Fruit fly (Drosophila melanogaster): ENCODE results near the gene Tpi.
A peak's percentile ranks its signal among the peaks of the same experiment; 100 is the strongest.

The Tpi gene

DNA sequence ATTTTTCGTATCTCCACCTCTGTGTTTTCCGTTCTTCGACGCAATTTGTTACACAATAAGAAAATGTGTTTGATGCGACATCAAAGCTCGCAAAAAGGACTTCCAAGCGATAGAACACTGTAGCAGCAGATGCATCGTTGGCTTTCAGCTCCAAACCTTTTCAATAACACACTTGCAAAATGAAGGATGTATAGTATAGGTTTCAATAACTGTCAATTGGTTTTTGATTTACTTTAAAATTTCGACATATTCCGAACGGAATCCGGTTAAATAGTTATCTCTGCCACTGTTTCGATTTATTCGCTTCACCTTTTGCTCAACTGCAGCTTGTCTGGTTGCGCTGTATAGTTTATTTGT is 33.4 kb downstream of the Tpi start:
- TF ChIP-seq CrebA (GFP tag; optimal IDR thresholded peaks at IDR 0.05; ENCODE audit: borderline replicate concordance) (no peak), sage (GFP tag; optimal IDR thresholded peaks at IDR 0.05) (no peak), jim (GFP tag; optimal IDR thresholded peaks at IDR 0.05) (no peak), brk (GFP tag; optimal IDR thresholded peaks at IDR 0.05) (no peak), dmrt93B (GFP tag; optimal IDR thresholded peaks at IDR 0.05) (no peak), Dif (GFP tag; optimal IDR thresholded peaks at IDR 0.05; ENCODE audit: partially characterized antibody) (no peak), woc (GFP tag; optimal IDR thresholded peaks at IDR 0.05) (peak; percentile 35), sv (GFP tag; optimal IDR thresholded peaks at IDR 0.05) (no peak), Myc (optimal IDR thresholded peaks at IDR 0.05) (no peak), foxo (GFP tag; optimal IDR thresholded peaks at IDR 0.05) (peak in 1 of 2 experiments; percentile 32), h (GFP tag; optimal IDR thresholded peaks at IDR 0.05) (peak; percentile 19), HLH106 (tag; optimal IDR thresholded peaks at IDR 0.05) (peak; percentile 27), OdsH (GFP tag; optimal IDR thresholded peaks at IDR 0.05) (no peak), Hnf4 (GFP tag; optimal IDR thresholded peaks at IDR 0.05) (no peak), pan (optimal IDR thresholded peaks at IDR 0.05) (no peak), Jra (GFP tag; optimal IDR thresholded peaks at IDR 0.05) (no peak), Dfd (GFP tag; optimal IDR thresholded peaks at IDR 0.05) (no peak), Rel (GFP tag; optimal IDR thresholded peaks at IDR 0.05) (no peak), Rel (tag; optimal IDR thresholded peaks at IDR 0.05) (no peak), Vsx2 (GFP tag; optimal IDR thresholded peaks at IDR 0.05; ENCODE audit: partially characterized antibody) (no peak), ey (GFP tag; optimal IDR thresholded peaks at IDR 0.05) (peak; percentile 25), br (GFP tag; optimal IDR thresholded peaks at IDR 0.05) (no peak), GATAd (GFP tag; optimal IDR thresholded peaks at IDR 0.05) (no peak)

dm6 chr3R:30100325-30100975 is 33.9 kb downstream of the Tpi start:
- TF ChIP-seq CG32264 (GFP tag; optimal IDR thresholded peaks at IDR 0.05) (no peak), Sp1 (GFP tag; optimal IDR thresholded peaks at IDR 0.05) (peak; percentile 57), tai (GFP tag; optimal IDR thresholded peaks at IDR 0.05) (no peak), Hr83 (GFP tag; optimal IDR thresholded peaks at IDR 0.05; ENCODE audit: poor library complexity, severe bottlenecking) (peak; percentile 3), jim (GFP tag; optimal IDR thresholded peaks at IDR 0.05) (peak; percentile 93), foxo (GFP tag; optimal IDR thresholded peaks at IDR 0.05) (no peak), h (GFP tag; optimal IDR thresholded peaks at IDR 0.05) (no peak), Rel (GFP tag; optimal IDR thresholded peaks at IDR 0.05) (no peak), Rel (tag; optimal IDR thresholded peaks at IDR 0.05) (peak; percentile 68), fru (GFP tag; optimal IDR thresholded peaks at IDR 0.05) (peak; percentile 94), Jra (GFP tag; optimal IDR thresholded peaks at IDR 0.05) (no peak), woc (GFP tag; optimal IDR thresholded peaks at IDR 0.05) (no peak), ey (GFP tag; optimal IDR thresholded peaks at IDR 0.05) (no peak), Vsx2 (GFP tag; optimal IDR thresholded peaks at IDR 0.05; ENCODE audit: partially characterized antibody) (no peak), pan (optimal IDR thresholded peaks at IDR 0.05) (no peak), lola (GFP tag; optimal IDR thresholded peaks at IDR 0.05) (no peak), Abd-B (GFP tag; optimal IDR thresholded peaks at IDR 0.05) (no peak), psq (GFP tag; optimal IDR thresholded peaks at IDR 0.05) (peak; percentile 99), sv (GFP tag; optimal IDR thresholded peaks at IDR 0.05) (no peak), HLH106 (tag; optimal IDR thresholded peaks at IDR 0.05) (no peak), br (GFP tag; optimal IDR thresholded peaks at IDR 0.05) (no peak), brk (GFP tag; optimal IDR thresholded peaks at IDR 0.05) (no peak), Mio (GFP tag; optimal IDR thresholded peaks at IDR 0.05) (no peak), dmrt93B (GFP tag; optimal IDR thresholded peaks at IDR 0.05) (no peak), sage (GFP tag; optimal IDR thresholded peaks at IDR 0.05) (peak; percentile 34), Myc (optimal IDR thresholded peaks at IDR 0.05) (no peak), rgr (GFP tag; optimal IDR thresholded peaks at IDR 0.05) (no peak), Dif (GFP tag; optimal IDR thresholded peaks at IDR 0.05; ENCODE audit: partially characterized antibody) (no peak), OdsH (GFP tag; optimal IDR thresholded peaks at IDR 0.05) (no peak), GATAd (GFP tag; optimal IDR thresholded peaks at IDR 0.05) (no peak), Dfd (GFP tag; optimal IDR thresholded peaks at IDR 0.05) (no peak), N (GFP tag; optimal IDR thresholded peaks at IDR 0.05) (no peak), usp (GFP tag; optimal IDR thresholded peaks at IDR 0.05) (no peak), dl (GFP tag; optimal IDR thresholded peaks at IDR 0.05; ENCODE audit: insufficient read depth in 1 of 2, partially characterized antibody in 2 of 2) (no peak), CrebA (GFP tag; optimal IDR thresholded peaks at IDR 0.05; ENCODE audit: borderline replicate concordance) (peak; percentile 52), Hnf4 (GFP tag; optimal IDR thresholded peaks at IDR 0.05) (peak; percentile 43), dsf (GFP tag; optimal IDR thresholded peaks at IDR 0.05; ENCODE audit: borderline replicate concordance) (no peak), Hr78 (GFP tag; optimal IDR thresholded peaks at IDR 0.05) (no peak), CG9705 (GFP tag; optimal IDR thresholded peaks at IDR 0.05) (no peak)

All from whole organism, wandering third instar larva.